Fruit fly (Drosophila melanogaster): Measurements from ENCODE around the gene Eip74EF.

Gene Eip74EF

DNA sequence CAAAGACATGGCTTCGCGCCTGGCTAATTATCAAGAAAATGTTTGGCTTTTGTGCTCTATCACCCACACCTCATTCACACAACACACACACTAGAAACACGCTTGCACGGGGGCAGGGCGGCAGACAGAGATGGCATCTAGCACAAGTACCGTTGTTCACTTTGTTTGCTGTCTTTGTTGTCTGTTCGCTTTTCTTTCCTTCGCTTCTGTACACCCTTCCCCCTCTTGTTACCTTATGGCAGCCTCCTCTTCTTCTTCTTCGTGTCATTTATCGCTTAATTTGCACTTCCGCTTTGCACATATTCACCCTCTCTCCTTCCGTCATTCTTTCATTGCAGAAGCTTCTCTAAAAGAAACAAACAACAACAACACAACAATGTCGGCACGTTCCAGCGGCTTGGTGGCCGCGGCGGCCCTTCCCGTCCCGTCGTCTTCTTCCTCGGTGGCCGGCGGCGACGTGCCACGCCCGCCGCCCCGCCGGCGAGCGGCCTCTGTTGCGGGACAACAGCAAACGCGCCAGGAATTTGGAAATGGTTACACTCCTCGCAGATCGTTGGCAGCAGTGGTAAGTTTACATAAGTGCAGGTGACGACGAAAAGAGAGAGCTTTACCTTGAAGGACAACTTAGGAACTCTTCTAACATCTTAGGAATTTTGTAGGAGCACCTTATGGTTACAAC, 88.5 kb downstream of the Eip74EF start (continued):
- TF ChIP-seq MBD-R2 (GFP tag; IDR thresholded peaks at IDR 0.05): peak; percentile 23
- no peak for TF ChIP-seq CG1647 (GFP tag; optimal IDR thresholded peaks at IDR 0.05)
- no peak for TF ChIP-seq pb (GFP tag; optimal IDR thresholded peaks at IDR 0.05)
- no peak for TF ChIP-seq CG9797 (GFP tag; optimal IDR thresholded peaks at IDR 0.05)
- peak; percentile 53 for TF ChIP-seq D19A (tag; optimal IDR thresholded peaks at IDR 0.05)
- TF ChIP-seq Trl (optimal IDR thresholded peaks at IDR 0.05): no peak
- TF ChIP-seq Trl (GFP tag; optimal IDR thresholded peaks at IDR 0.05): peak; percentile 3
- no peak for TF ChIP-seq NfI (GFP tag; optimal IDR thresholded peaks at IDR 0.05)
- TF ChIP-seq CG32767 (GFP tag; IDR thresholded peaks at IDR 0.05): no peak
- TF ChIP-seq Gsc (GFP tag; IDR thresholded peaks at IDR 0.05): no peak
- TF ChIP-seq Deaf1 (tag; optimal IDR thresholded peaks at IDR 0.05): no peak
- TF ChIP-seq CG31441 (GFP tag; IDR thresholded peaks at IDR 0.05): no peak
- no peak for TF ChIP-seq CG34224 (GFP tag; IDR thresholded peaks at IDR 0.05; ENCODE audit: partially characterized antibody)
- TF ChIP-seq CG10147 (GFP tag; optimal IDR thresholded peaks at IDR 0.05): no peak
- TF ChIP-seq Med (GFP tag): peak; percentile 70
- TF ChIP-seq Asciz (GFP tag; optimal IDR thresholded peaks at IDR 0.05): no peak
- TF ChIP-seq CG10321 (GFP tag; IDR thresholded peaks at IDR 0.05): peak; percentile 80
- TF ChIP-seq p53 (GFP tag; optimal IDR thresholded peaks at IDR 0.05): no peak
- TF ChIP-seq CG12744 (GFP tag; optimal IDR thresholded peaks at IDR 0.05): no peak
- no peak for TF ChIP-seq cas (GFP tag; IDR thresholded peaks at IDR 0.05)
- no peak for TF ChIP-seq CG16863 (GFP tag; optimal IDR thresholded peaks at IDR 0.05)
- no peak for TF ChIP-seq wor (GFP tag; IDR thresholded peaks at IDR 0.05)
- no peak for TF ChIP-seq Optix (GFP tag; IDR thresholded peaks at IDR 0.05)
- TF ChIP-seq az2 (GFP tag; optimal IDR thresholded peaks at IDR 0.05): no peak
- TF ChIP-seq sim (GFP tag; IDR thresholded peaks at IDR 0.05): no peak
- peak; percentile 7 for TF ChIP-seq CG11723 (GFP tag; optimal IDR thresholded peaks at IDR 0.05)
- no peak for TF ChIP-seq TFAM (GFP tag; optimal IDR thresholded peaks at IDR 0.05)
- TF ChIP-seq Fer1 (GFP tag; optimal IDR thresholded peaks at IDR 0.05): no peak
- no peak for TF ChIP-seq Sin3A (optimal IDR thresholded peaks at IDR 0.05)
- TF ChIP-seq zf30C (GFP tag; optimal IDR thresholded peaks at IDR 0.05): no peak
- no peak for TF ChIP-seq Kr (GFP tag; optimal IDR thresholded peaks at IDR 0.05)
- TF ChIP-seq btn (GFP tag; optimal IDR thresholded peaks at IDR 0.05): no peak
- no peak for TF ChIP-seq slbo (GFP tag; IDR thresholded peaks at IDR 0.05)
- TF ChIP-seq org-1 (GFP tag; optimal IDR thresholded peaks at IDR 0.05): no peak
- TF ChIP-seq nau (GFP tag; optimal IDR thresholded peaks at IDR 0.05): no peak
- peak; percentile 34 for TF ChIP-seq D (optimal IDR thresholded peaks at IDR 0.05)
- TF ChIP-seq D (GFP tag; optimal IDR thresholded peaks at IDR 0.05): no peak
- no peak for TF ChIP-seq ap (GFP tag; IDR thresholded peaks at IDR 0.05)
- TF ChIP-seq ems (GFP tag; optimal IDR thresholded peaks at IDR 0.05): no peak
- TF ChIP-seq emc (GFP tag; optimal IDR thresholded peaks at IDR 0.05): no peak
- no peak for TF ChIP-seq nom (GFP tag; optimal IDR thresholded peaks at IDR 0.05)
- 0 out of 3 replicates have a peak, but pooled peaks have one; percentile 14 for TF ChIP-seq Doc3 (GFP tag; IDR thresholded peaks at IDR 0.05; ENCODE audit: partially characterized antibody)
- TF ChIP-seq lab (GFP tag; optimal IDR thresholded peaks at IDR 0.05): no peak
- peak; percentile 72 for TF ChIP-seq CG17385 (GFP tag; optimal IDR thresholded peaks at IDR 0.05)
- no peak for TF ChIP-seq CG8924 (tag; optimal IDR thresholded peaks at IDR 0.05)
- 0 out of 3 replicates have a peak, but pooled peaks have one; percentile 21 for TF ChIP-seq CG6791 (GFP tag; IDR thresholded peaks at IDR 0.05; ENCODE audit: partially characterized antibody)
- TF ChIP-seq CG11247 (GFP tag; IDR thresholded peaks at IDR 0.05): no peak
- no peak for TF ChIP-seq CG5953 (GFP tag; IDR thresholded peaks at IDR 0.05)
- no peak for TF ChIP-seq sima (GFP tag; optimal IDR thresholded peaks at IDR 0.05)
- no peak for TF ChIP-seq CG6813 (GFP tag; optimal IDR thresholded peaks at IDR 0.05)
- TF ChIP-seq CG3163 (GFP tag; optimal IDR thresholded peaks at IDR 0.05): no peak
- 0 out of 3 replicates have a peak, but pooled peaks have one; percentile 23 for TF ChIP-seq CG2199 (GFP tag; IDR thresholded peaks at IDR 0.05)
